Worm (Caenorhabditis elegans) whole organism, L4 larva: ENCODE data around the gene gst-35.

Experiments used
- F10B5.3 ChIP-seq: sonication (generic microtip); optimal IDR thresholded peaks from 2 replicates; lab custom pipeline; 2016; ENCODE audit warnings: mild to moderate bottlenecking, missing genetic modification characterization, missing compliant biosample characterization
- R02D3.7 ChIP-seq: fragments of 150-350 bp; sonication (generic microtip); optimal IDR thresholded peaks from 3 replicates; lab custom pipeline; 2014; ENCODE audit warnings: missing biosample characterization, missing genetic modification characterization
- Y48G9A.11 ChIP-seq: fragments of 200-800 bp; sonication (Bioruptor generic); IDR thresholded peaks from 2 replicates; pipeline ENCODE4 v1.3.6; 2022; ENCODE audit warnings: missing genetic modification reagents, missing genetic modification characterization, missing compliant biosample characterization
- Y5F2A.4 ChIP-seq: fragments of 200-800 bp; sonication (Bioruptor generic); optimal IDR thresholded peaks from 2 replicates; lab custom pipeline; 2018; ENCODE audit warnings: mild to moderate bottlenecking, missing genetic modification characterization, missing compliant biosample characterization
- ZK337.2 ChIP-seq: fragments of 200-800 bp; sonication (Bioruptor generic); IDR thresholded peaks from 2 replicates; pipeline ENCODE4 v1.3.6; 2022; ENCODE audit warnings: missing genetic modification reagents, missing genetic modification characterization, missing compliant biosample characterization
- aha-1 ChIP-seq: fragments of 150-350 bp; peaks from one replicate; lab custom pipeline; 2014; ENCODE audit warnings: missing biosample characterization, missing genetic modification characterization
- ama-1 ChIP-seq: fragments of 150-350 bp; optimal IDR thresholded peaks from 2 replicates; lab custom pipeline; 2014; ENCODE audit warnings: inconsistent platforms, mixed read lengths
- ceh-62 ChIP-seq: sonication (generic microtip); optimal IDR thresholded peaks from 2 replicates; lab custom pipeline; 2017; ENCODE audit warnings: missing biosample characterization, missing genetic modification characterization
- cey-2 ChIP-seq: sonication (generic microtip); optimal IDR thresholded peaks from 3 replicates; lab custom pipeline; 2017; ENCODE audit warnings: missing genetic modification characterization, mild to moderate bottlenecking, missing compliant biosample characterization, antibody characterized with exemption, borderline replicate concordance; ENCODE audit not compliant: insufficient read depth
- daf-16 ChIP-seq, 3 experiments: sonication (generic microtip); optimal IDR thresholded peaks; 2 replicates each; lab custom pipeline; 2016 to 2017; ENCODE audit warnings: missing genetic modification characterization in 3 of 3, missing genetic modification reagents in 3 of 3, mild to moderate bottlenecking in 2 of 3, missing compliant biosample characterization in 2 of 3, missing biosample characterization in 1 of 3, moderate library complexity in 1 of 3
- daf-19 ChIP-seq: fragments of 200-800 bp; sonication (Bioruptor generic); conservative IDR thresholded peaks from 2 replicates; pipeline ENCODE4 v1.3.6; 2022; ENCODE audit warnings: missing genetic modification characterization, missing compliant biosample characterization
- dpl-1 ChIP-seq: fragments of 150-350 bp; optimal IDR thresholded peaks from 2 replicates; lab custom pipeline; 2014; ENCODE audit warnings: missing biosample characterization, missing genetic modification reagents, missing genetic modification characterization
- egl-43 ChIP-seq: fragments of 200-800 bp; sonication (Bioruptor generic); IDR thresholded peaks from 2 replicates; pipeline ENCODE4 v1.3.6; 2022; ENCODE audit warnings: missing genetic modification reagents, missing genetic modification characterization, missing compliant biosample characterization
- hif-1 ChIP-seq, 2 experiments: sonication (generic microtip); optimal IDR thresholded peaks; 2 replicates each; lab custom pipeline; 2016 to 2017; ENCODE audit warnings: missing compliant biosample characterization in 2 of 2, missing genetic modification characterization in 2 of 2, missing genetic modification reagents in 2 of 2, missing genotype in 2 of 2, mild to moderate bottlenecking in 1 of 2
- lin-1 ChIP-seq: fragments of 200-800 bp; sonication (Bioruptor generic); IDR thresholded peaks from 2 replicates; pipeline ENCODE4 v1.3.6; 2022; ENCODE audit warnings: missing genetic modification reagents, missing genetic modification characterization, missing compliant biosample characterization
- lin-15B ChIP-seq: fragments of 150-350 bp; sonication (generic microtip); optimal IDR thresholded peaks from 3 replicates; lab custom pipeline; 2014; ENCODE audit warnings: missing biosample characterization, missing genetic modification characterization
- lin-38 ChIP-seq: fragments of 200-800 bp; sonication (Bioruptor generic); IDR thresholded peaks from 2 replicates; pipeline ENCODE4 v1.3.6; 2022; ENCODE audit warnings: missing genetic modification reagents, missing genetic modification characterization, missing compliant biosample characterization
- mdt-29 ChIP-seq: fragments of 200-800 bp; sonication (Bioruptor generic); IDR thresholded peaks from 2 replicates; pipeline ENCODE4 v1.3.6; 2022; ENCODE audit warnings: missing genetic modification reagents, missing genetic modification characterization, missing compliant biosample characterization
- mes-2 ChIP-seq: sonication (generic microtip); optimal IDR thresholded peaks from 2 replicates; lab custom pipeline; 2016; ENCODE audit warnings: missing genotype, mild to moderate bottlenecking, missing genetic modification characterization, missing compliant biosample characterization; ENCODE audit not compliant: poor library complexity, severe bottlenecking
- nhr-42 ChIP-seq: fragments of 200-800 bp; sonication (Bioruptor generic); IDR thresholded peaks from 2 replicates; pipeline ENCODE4 v1.3.6; 2022; ENCODE audit warnings: missing genetic modification characterization, missing compliant biosample characterization
- nhr-48 ChIP-seq: sonication (generic microtip); optimal IDR thresholded peaks from 2 replicates; lab custom pipeline; 2016; ENCODE audit warnings: mild to moderate bottlenecking, missing genetic modification characterization, missing compliant biosample characterization
- nhr-6 ChIP-seq: fragments of 150-350 bp; optimal IDR thresholded peaks from 2 replicates; lab custom pipeline; 2014; ENCODE audit warnings: missing biosample characterization, missing genetic modification characterization
- nhr-77 ChIP-seq: fragments of 150-350 bp; optimal IDR thresholded peaks from 2 replicates; lab custom pipeline; 2014; ENCODE audit warnings: missing biosample characterization, missing genetic modification characterization
- pha-4 ChIP-seq, 2 experiments: fragments of 150-350 bp in 1 of 2; fragments of 200-800 bp in 1 of 2; sonication (Bioruptor generic) in 1 of 2; IDR thresholded peaks in 1 of 2; optimal IDR thresholded peaks in 1 of 2; 2 replicates each; pipeline versions ENCODE4 v1.3.6 to Lab custom; 2014 to 2022; ENCODE audit warnings: missing genetic modification characterization in 2 of 2, missing genetic modification reagents in 2 of 2, missing biosample characterization in 1 of 2, missing compliant biosample characterization in 1 of 2
- pqm-1 ChIP-seq: sonication (generic microtip); optimal IDR thresholded peaks from 2 replicates; lab custom pipeline; 2017; ENCODE audit warnings: missing biosample characterization, missing genetic modification characterization
- sdz-12 ChIP-seq: fragments of 200-800 bp; sonication (Bioruptor generic); optimal IDR thresholded peaks from 2 replicates; lab custom pipeline; 2018; ENCODE audit warnings: mild to moderate bottlenecking, missing genetic modification characterization, missing compliant biosample characterization
- set-16 ChIP-seq: fragments of 200-800 bp; sonication (Bioruptor generic); IDR thresholded peaks from 2 replicates; pipeline ENCODE4 v1.3.6; 2022; ENCODE audit warnings: missing genetic modification reagents, missing genetic modification characterization, missing compliant biosample characterization
- unc-39 ChIP-seq: sonication (generic microtip); optimal IDR thresholded peaks from 2 replicates; lab custom pipeline; 2017; ENCODE audit warnings: missing biosample characterization, missing genetic modification characterization
- unc-62 ChIP-seq, 3 experiments: fragments of 150-350 bp in 1 of 3; sonication (generic microtip); optimal IDR thresholded peaks in 2 of 3; peaks in 1 of 3; 1 replicate in 1 of 3; 2 replicates in 2 of 3; lab custom pipeline; 2014 to 2017; ENCODE audit warnings: missing biosample characterization in 3 of 3, missing genetic modification characterization in 3 of 3, missing genetic modification reagents in 3 of 3, missing genotype in 1 of 3
- zip-11 ChIP-seq: fragments of 200-800 bp; sonication (Bioruptor generic); IDR thresholded peaks from 2 replicates; pipeline ENCODE4 v1.3.6; 2022; ENCODE audit warnings: missing genetic modification characterization, missing compliant biosample characterization
- zip-2 ChIP-seq: fragments of 150-350 bp; optimal IDR thresholded peaks from 2 replicates; lab custom pipeline; 2014; ENCODE audit warnings: missing biosample characterization, missing genetic modification characterization

Gene gst-35

ce11 chrII:15228005-15228404 is 42.8 kb upstream of the gst-35 start (continued):
- TF ChIP-seq pha-4 (GFP tag; IDR thresholded peaks at IDR 0.05; lab: Robert Waterston, UW), result no peak
- no peak for TF ChIP-seq pha-4 (tag; optimal IDR thresholded peaks at IDR 0.05; lab: Kevin White, UChicago)
- TF ChIP-seq hif-1 (tag; optimal IDR thresholded peaks at IDR 0.05; lab: Kevin White, UChicago), result no peak
- no peak for TF ChIP-seq lin-1 (GFP tag; lab: Robert Waterston, UW)
- TF ChIP-seq F10B5.3 (tag; lab: Kevin White, UChicago), result no peak
- TF ChIP-seq sdz-12 (GFP tag; lab: Kevin White, UChicago), result no peak

DNA sequence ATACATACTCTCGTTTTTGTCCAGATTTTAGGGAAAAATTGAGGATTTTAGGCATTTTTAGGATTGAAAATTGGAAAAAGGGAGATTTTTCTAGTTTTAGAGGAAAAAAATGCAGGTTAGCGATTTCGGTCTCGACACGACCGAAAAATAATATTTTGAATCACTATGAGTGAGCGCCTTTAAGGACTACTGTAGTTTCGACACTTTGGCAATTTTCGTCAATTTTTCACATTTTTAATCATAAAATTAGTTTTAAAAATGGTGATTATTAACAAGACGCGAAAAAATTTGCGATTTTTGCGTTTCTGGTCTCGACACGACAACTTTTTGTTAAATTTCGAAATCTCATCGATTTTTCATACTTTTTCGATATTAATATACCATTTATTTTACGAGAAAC is 41.6 kb upstream of the gst-35 start:
- TF ChIP-seq unc-62 (GFP tag; optimal IDR thresholded peaks at IDR 0.05 in 1 of 2; lab: Kevin White, UChicago) (peak in 1 of 2 experiments; percentile 91), unc-62 (tag; optimal IDR thresholded peaks at IDR 0.05; lab: Kevin White, UChicago) (no peak), nhr-6 (no peak)

- TF ChIP-seq lin-38 (no peak), set-16 (GFP tag; lab: Robert Waterston, UW) (peak; percentile 89), pqm-1 (tag; lab: Kevin White, UChicago) (no peak), nhr-48 (tag; lab: Kevin White, UChicago) (no peak), egl-43 (GFP tag; lab: Robert Waterston, UW) (0 out of 2 replicates have a peak, but pooled peaks have one; percentile 13), ZK337.2 (GFP tag; lab: Robert Waterston, UW) (no peak), zip-2 (no peak), daf-19 (GFP tag; lab: Robert Waterston, UW) (no peak), lin-15B (tag; lab: Kevin White, UChicago) (no peak), aha-1 (tag; lab: Kevin White, UChicago) (peak; percentile 57), Y48G9A.11 (GFP tag; lab: Robert Waterston, UW) (no peak), R02D3.7 (tag; lab: Kevin White, UChicago) (no peak), ceh-62 (tag; lab: Kevin White, UChicago) (no peak), cey-2 (no peak)
Measured at ce11 chrII:15226186-15226585, 41.0 kb upstream of the gst-35 start.

- TF ChIP-seq nhr-42 (GFP tag; lab: Robert Waterston, UW) (0 out of 2 replicates have a peak, but pooled peaks have one; percentile 16), mdt-29 (GFP tag; lab: Robert Waterston, UW) (0 out of 2 replicates have a peak, but pooled peaks have one; percentile 7), zip-11 (GFP tag; lab: Robert Waterston, UW) (0 out of 2 replicates have a peak, but pooled peaks have one; percentile 32), Y5F2A.4 (GFP tag; lab: Kevin White, UChicago) (no peak), set-16 (GFP tag; lab: Robert Waterston, UW) (peak; percentile 88), nhr-77 (no peak)
Measured at ce11 chrII:15220116-15220515, 34.9 kb upstream of the gst-35 start.

- TF ChIP-seq unc-39 (tag; lab: Kevin White, UChicago) (no peak), ama-1 (lab: Kevin White, UChicago) (peak; percentile 37), mes-2 (tag; lab: Kevin White, UChicago) (no peak), unc-62 (GFP tag; optimal IDR thresholded peaks at IDR 0.05 in 1 of 2; lab: Kevin White, UChicago) (peak in 1 of 2 experiments; percentile 40), unc-62 (tag; optimal IDR thresholded peaks at IDR 0.05; lab: Kevin White, UChicago) (no peak), dpl-1 (GFP tag; lab: Kevin White, UChicago) (no peak), daf-16 (GFP tag; optimal IDR thresholded peaks at IDR 0.05; lab: Kevin White, UChicago) (no peak), daf-16 (tag; optimal IDR thresholded peaks at IDR 0.05; lab: Kevin White, UChicago) (peak; percentile 6)
Measured at ce11 chrII:15219033-15219432, 33.8 kb upstream of the gst-35 start.
